Fruit fly (Drosophila melanogaster): ENCODE data around the gene CG7970.

The CG7970 gene

dm6 chr3L:1668504-1668903 is 16.0 kb downstream of the CG7970 start, which contains the start of gene RpL23A (continued):
- TF ChIP-seq CG8119 (GFP tag; IDR thresholded peaks at IDR 0.05) (no peak), Hr39 (GFP tag; optimal IDR thresholded peaks at IDR 0.05) (peak; percentile 88), cyc (GFP tag; optimal IDR thresholded peaks at IDR 0.05) (peak; percentile 94), achi (GFP tag; optimal IDR thresholded peaks at IDR 0.05) (peak; percentile 100), Sox102F (GFP tag; optimal IDR thresholded peaks at IDR 0.05) (peak; percentile 70), CG11294 (GFP tag; IDR thresholded peaks at IDR 0.05) (peak; percentile 35; the same call in 1 of the 2 replicates), lz (GFP tag; optimal IDR thresholded peaks at IDR 0.05) (peak; percentile 92), CG16779 (tag; optimal IDR thresholded peaks at IDR 0.05) (peak; percentile 74), CG3032 (tag; optimal IDR thresholded peaks at IDR 0.05) (peak; percentile 76), CG31627 (GFP tag; optimal IDR thresholded peaks at IDR 0.05) (peak; percentile 93), Eip78C (GFP tag) (peak; percentile 95), svp (GFP tag) (no peak), CG3919 (GFP tag; optimal IDR thresholded peaks at IDR 0.05) (no peak), Sox15 (GFP tag; optimal IDR thresholded peaks at IDR 0.05) (peak; percentile 55), esn (GFP tag; optimal IDR thresholded peaks at IDR 0.05) (peak; percentile 91), CG11762 (GFP tag; optimal IDR thresholded peaks at IDR 0.05; ENCODE audit: insufficient read depth) (peak; percentile 57), CG15336 (GFP tag; IDR thresholded peaks at IDR 0.05) (no peak), fd85E (GFP tag; optimal IDR thresholded peaks at IDR 0.05) (peak; percentile 75), CG34406 (GFP tag; optimal IDR thresholded peaks at IDR 0.05) (peak; percentile 58), Eip93F (GFP tag; optimal IDR thresholded peaks at IDR 0.05) (no peak), acj6 (GFP tag; optimal IDR thresholded peaks at IDR 0.05) (no peak)

- TF ChIP-seq Gug (GFP tag; IDR thresholded peaks at IDR 0.05) (no peak), CG1621 (tag; optimal IDR thresholded peaks at IDR 0.05) (no peak), Smox (GFP tag; optimal IDR thresholded peaks at IDR 0.05) (no peak), Hr39 (GFP tag; optimal IDR thresholded peaks at IDR 0.05) (no peak), spab (GFP tag; optimal IDR thresholded peaks at IDR 0.05) (no peak), Eip75B (GFP tag; optimal IDR thresholded peaks at IDR 0.05) (no peak), CG16779 (tag; optimal IDR thresholded peaks at IDR 0.05) (no peak), CG3032 (tag; optimal IDR thresholded peaks at IDR 0.05) (no peak), Met (GFP tag; optimal IDR thresholded peaks at IDR 0.05) (no peak), CG11902 (GFP tag; optimal IDR thresholded peaks at IDR 0.05) (no peak), Hr38 (GFP tag; optimal IDR thresholded peaks at IDR 0.05) (no peak)
Observed at dm6 chr3L:1670008-1670407, 17.5 kb downstream of the CG7970 start, which contains the start of gene RabX5. Gene RabX5 (minus strand): TSS chr3L:1670108.

- no peak for TF ChIP-seq dac (GFP tag; optimal IDR thresholded peaks at IDR 0.05)
Observed at dm6 chr3L:1672627-1673026, 20.1 kb downstream of the CG7970 start, which contains the start of gene CG13930. Gene CG13930 (minus strand): TSS chr3L:1672727.

dm6 chr3L:1674381-1674780 is 21.8 kb downstream of the CG7970 start, which contains the start of gene CG7991:
Gene CG7991 (plus strand): TSS chr3L:1674709.
- TF ChIP-seq net (GFP tag; optimal IDR thresholded peaks at IDR 0.05) (no peak), vri (GFP tag; optimal IDR thresholded peaks at IDR 0.05) (no peak), CG4318 (GFP tag; optimal IDR thresholded peaks at IDR 0.05) (no peak), CG8632 (GFP tag; optimal IDR thresholded peaks at IDR 0.05) (no peak), fd59A (GFP tag; optimal IDR thresholded peaks at IDR 0.05) (no peak), Sox102F (GFP tag; optimal IDR thresholded peaks at IDR 0.05) (no peak), CG6163 (GFP tag; IDR thresholded peaks at IDR 0.05) (peak; percentile 38; the same call in 1 of the 3 replicates), CG32006 (GFP tag; optimal IDR thresholded peaks at IDR 0.05) (no peak), Met (GFP tag; optimal IDR thresholded peaks at IDR 0.05) (no peak), Eip78C (GFP tag) (peak; percentile 14), CG7368 (GFP tag; optimal IDR thresholded peaks at IDR 0.05) (no peak)

All from whole organism, prepupa.